Worm (Caenorhabditis elegans) whole organism, late embryonic: ENCODE results near the gene F42A10.5.
A peak's percentile ranks its signal among the peaks of the same experiment; 100 is the strongest.

Experiments
- C38D4.7 ChIP-seq: fragments of 200-800 bp; sonication (Bioruptor generic); optimal IDR thresholded peaks from 2 replicates; lab custom pipeline; 2018; ENCODE audit warnings: mild to moderate bottlenecking, missing genetic modification characterization, moderate library complexity, missing compliant biosample characterization
- F13H6.1 ChIP-seq: sonication (generic microtip); optimal IDR thresholded peaks from 2 replicates; lab custom pipeline; 2016; ENCODE audit warnings: missing genetic modification characterization, missing compliant biosample characterization
- K02D7.2 ChIP-seq: sonication (generic microtip); optimal IDR thresholded peaks from 2 replicates; lab custom pipeline; 2017; ENCODE audit warnings: mild to moderate bottlenecking, missing genetic modification characterization, missing compliant biosample characterization
- T23F11.4 ChIP-seq: fragments of 200-800 bp; sonication (Bioruptor generic); optimal IDR thresholded peaks from 2 replicates; lab custom pipeline; 2018; ENCODE audit warnings: mild to moderate bottlenecking, missing genetic modification characterization, missing compliant biosample characterization
- Y22D7AL.16 ChIP-seq: sonication (generic microtip); optimal IDR thresholded peaks from 2 replicates; lab custom pipeline; 2016; ENCODE audit warnings: missing genetic modification characterization, missing compliant biosample characterization
- ahr-1 ChIP-seq: sonication (generic microtip); optimal IDR thresholded peaks from 2 replicates; lab custom pipeline; 2016; ENCODE audit warnings: missing genetic modification characterization, missing compliant biosample characterization
- ceh-19 ChIP-seq: fragments of 200-800 bp; sonication (Bioruptor generic); optimal IDR thresholded peaks from 2 replicates; lab custom pipeline; 2018; ENCODE audit warnings: mild to moderate bottlenecking, missing genetic modification characterization, missing compliant biosample characterization
- ceh-22 ChIP-seq: sonication (generic microtip); optimal IDR thresholded peaks from 2 replicates; lab custom pipeline; 2017; ENCODE audit warnings: missing biosample characterization, missing genetic modification characterization
- ceh-34 ChIP-seq: sonication (generic microtip); optimal IDR thresholded peaks from 2 replicates; lab custom pipeline; 2016; ENCODE audit warnings: mild to moderate bottlenecking, missing genetic modification characterization, missing compliant biosample characterization
- ceh-6 ChIP-seq: fragments of 200-800 bp; sonication (Bioruptor generic); optimal IDR thresholded peaks from 2 replicates; lab custom pipeline; 2018; ENCODE audit warnings: mild to moderate bottlenecking, missing genetic modification characterization, missing compliant biosample characterization
- dmd-4 ChIP-seq: sonication (generic microtip); optimal IDR thresholded peaks from 2 replicates; lab custom pipeline; 2016; ENCODE audit warnings: borderline replicate concordance, missing genetic modification characterization, missing compliant biosample characterization
- elt-2 ChIP-seq: sonication (generic microtip); optimal IDR thresholded peaks from 2 replicates; lab custom pipeline; 2016; ENCODE audit warnings: missing genetic modification reagents, missing genetic modification characterization, missing compliant biosample characterization
- elt-4 ChIP-seq: sonication (generic microtip); optimal IDR thresholded peaks from 2 replicates; lab custom pipeline; 2016; ENCODE audit warnings: missing genetic modification characterization, missing compliant biosample characterization
- ets-4 ChIP-seq: sonication (generic microtip); optimal IDR thresholded peaks from 2 replicates; lab custom pipeline; 2016; ENCODE audit warnings: missing genetic modification characterization, missing compliant biosample characterization
- fkh-6 ChIP-seq: sonication (generic microtip); optimal IDR thresholded peaks from 2 replicates; lab custom pipeline; 2016; ENCODE audit warnings: missing genetic modification characterization, missing compliant biosample characterization
- hlh-30 ChIP-seq: sonication (generic microtip); optimal IDR thresholded peaks from 2 replicates; lab custom pipeline; 2017; ENCODE audit warnings: antibody characterized with exemption, missing genetic modification characterization, missing compliant biosample characterization; ENCODE audit not compliant: insufficient read depth
- hlh-6 ChIP-seq: sonication (generic microtip); optimal IDR thresholded peaks from 2 replicates; lab custom pipeline; 2016; ENCODE audit warnings: missing genotype, missing genetic modification characterization, missing compliant biosample characterization
- npax-4 ChIP-seq: sonication (generic microtip); optimal IDR thresholded peaks from 2 replicates; lab custom pipeline; 2016; ENCODE audit warnings: missing genetic modification characterization, missing compliant biosample characterization
- odd-2 ChIP-seq: sonication (generic microtip); optimal IDR thresholded peaks from 2 replicates; lab custom pipeline; 2017; ENCODE audit warnings: antibody characterized with exemption, mild to moderate bottlenecking, missing genetic modification characterization, missing compliant biosample characterization
- pag-3 ChIP-seq: sonication (generic microtip); optimal IDR thresholded peaks from 2 replicates; lab custom pipeline; 2016; ENCODE audit warnings: missing compliant biosample characterization, missing genetic modification characterization, borderline replicate concordance
- pha-2 ChIP-seq: sonication (generic microtip); optimal IDR thresholded peaks from 2 replicates; lab custom pipeline; 2017; ENCODE audit warnings: mild to moderate bottlenecking, missing genetic modification characterization, missing compliant biosample characterization
- pha-4 ChIP-seq: fragments of 150-350 bp; optimal IDR thresholded peaks from 2 replicates; lab custom pipeline; 2018; ENCODE audit warnings: missing biosample characterization, missing genetic modification reagents, missing genetic modification characterization
- pqm-1 ChIP-seq: sonication (generic microtip); optimal IDR thresholded peaks from 2 replicates; lab custom pipeline; 2016; ENCODE audit warnings: missing genetic modification characterization, missing compliant biosample characterization
- pros-1 ChIP-seq: fragments of 150-350 bp; optimal IDR thresholded peaks from 2 replicates; lab custom pipeline; 2014; ENCODE audit warnings: missing biosample characterization, missing genetic modification reagents, missing genetic modification characterization
- ref-2 ChIP-seq: sonication (generic microtip); optimal IDR thresholded peaks from 2 replicates; lab custom pipeline; 2016; ENCODE audit warnings: missing genetic modification characterization, missing compliant biosample characterization
- sdc-2 ChIP-seq: sonication (generic microtip); optimal IDR thresholded peaks from 2 replicates; lab custom pipeline; 2016; ENCODE audit warnings: missing genotype, missing genetic modification characterization, missing compliant biosample characterization
- sox-4 ChIP-seq: sonication (generic microtip); optimal IDR thresholded peaks from 2 replicates; lab custom pipeline; 2017; ENCODE audit warnings: mild to moderate bottlenecking, missing genetic modification characterization, inconsistent platforms, missing compliant biosample characterization
- syd-9 ChIP-seq: sonication (generic microtip); optimal IDR thresholded peaks from 2 replicates; lab custom pipeline; 2016; ENCODE audit warnings: mild to moderate bottlenecking, missing genetic modification characterization, moderate library complexity, missing compliant biosample characterization
- unc-42 ChIP-seq: sonication (generic microtip); optimal IDR thresholded peaks from 2 replicates; lab custom pipeline; 2016; ENCODE audit warnings: missing genotype, missing genetic modification characterization, missing compliant biosample characterization
- unc-55 ChIP-seq: sonication (generic microtip); optimal IDR thresholded peaks from 2 replicates; lab custom pipeline; 2017; ENCODE audit warnings: missing biosample characterization, missing genetic modification reagents, missing genetic modification characterization
- ztf-16 ChIP-seq: sonication (generic microtip); optimal IDR thresholded peaks from 2 replicates; lab custom pipeline; 2017; ENCODE audit warnings: missing genetic modification characterization, missing compliant biosample characterization

F42A10.5 gene

DNA sequence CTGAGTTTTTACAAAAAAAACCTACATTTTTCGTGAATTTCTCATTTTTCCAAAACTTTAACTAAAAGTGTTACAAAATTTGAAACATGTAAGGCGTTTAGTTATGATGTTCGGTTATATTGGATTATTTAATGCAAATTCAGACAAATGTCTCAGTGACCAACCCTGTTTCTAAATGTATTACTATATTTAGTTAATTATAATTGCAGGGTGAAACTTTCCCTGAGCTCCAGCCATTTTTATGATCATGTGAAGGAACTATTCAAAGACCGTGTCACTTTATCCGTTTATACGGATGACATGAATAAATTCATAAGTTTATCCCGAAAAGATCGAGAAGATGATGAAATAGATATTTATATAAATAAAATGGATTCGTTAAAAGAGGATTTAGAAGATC is 17.5 kb upstream of the F42A10.5 start, which contains the start of gene C23G10.5:
Gene C23G10.5 (plus strand): TSS at position 301 of the 400 bp plus-strand sequence.
- TF ChIP-seq dmd-4 (tag; lab: Kevin White, UChicago) (no peak), F13H6.1 (tag; lab: Kevin White, UChicago) (no peak), odd-2 (no peak), pha-2 (tag; lab: Kevin White, UChicago) (no peak)

DNA sequence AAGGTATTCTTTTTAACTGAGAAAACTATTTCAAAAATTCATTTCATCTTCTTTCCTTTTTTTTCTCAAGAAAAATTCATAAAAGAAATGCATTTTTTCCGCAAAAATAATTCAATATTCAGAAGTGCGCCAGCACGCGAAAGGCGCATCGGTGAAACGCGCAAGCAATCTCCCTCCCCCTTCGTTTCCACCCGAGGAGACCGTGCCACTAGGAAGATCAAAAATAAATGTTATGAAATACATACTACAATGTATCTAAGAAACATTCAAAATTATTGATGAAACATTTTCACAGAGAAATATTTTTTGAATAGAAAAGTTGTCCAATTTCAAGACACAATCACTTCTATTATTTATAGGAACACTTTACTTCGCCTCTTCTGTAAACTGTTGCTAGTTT is 14.7 kb upstream of the F42A10.5 start:
- TF ChIP-seq unc-42 (tag; lab: Kevin White, UChicago): peak; percentile 9

DNA sequence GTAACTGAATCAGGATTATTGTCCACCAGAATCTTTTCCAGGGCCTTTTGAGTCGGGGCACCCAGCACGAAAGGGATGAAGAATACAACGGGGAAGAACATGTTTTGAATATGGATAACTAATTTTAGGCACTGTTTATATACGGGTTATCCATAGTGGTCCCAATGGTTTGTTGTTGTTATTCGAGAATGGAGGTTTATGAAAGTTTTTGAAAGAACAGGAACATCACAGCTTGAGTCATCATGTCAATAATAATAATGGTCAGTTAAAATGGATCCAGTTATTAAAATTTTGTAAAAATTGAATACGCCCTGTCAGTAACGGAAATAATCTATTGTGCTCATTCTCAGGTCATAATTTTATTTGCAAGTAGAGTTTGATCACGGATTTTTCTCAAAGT is 9.8 kb upstream of the F42A10.5 start, which contains the start of gene nas-28:
Gene nas-28 (minus strand): TSS at position 101 of the 400 bp plus-strand sequence.
- no peak for TF ChIP-seq syd-9 (tag; lab: Kevin White, UChicago)
- TF ChIP-seq unc-55 (GFP tag; lab: Kevin White, UChicago): no peak
- no peak for TF ChIP-seq ets-4
- TF ChIP-seq ref-2: no peak

DNA sequence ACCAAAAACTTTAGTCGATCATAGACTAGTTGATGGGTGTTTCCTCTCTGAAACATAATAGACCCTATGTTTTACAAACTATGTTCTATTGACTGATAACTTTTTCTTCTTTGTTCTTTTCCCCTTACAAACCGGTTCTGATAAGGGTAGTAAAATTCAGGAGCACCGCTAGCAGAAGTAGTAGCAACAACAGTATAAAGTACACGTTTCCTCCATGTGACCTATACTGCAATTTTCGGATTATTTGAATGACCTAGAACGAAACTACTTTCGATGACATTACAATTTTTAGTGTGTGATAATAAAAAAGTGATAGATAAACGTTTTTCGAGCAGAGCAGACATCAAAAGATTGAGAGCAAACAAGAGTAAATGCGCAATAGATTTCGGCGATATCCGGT is 7.0 kb upstream of the F42A10.5 start:
- TF ChIP-seq elt-2 (tag; lab: Kevin White, UChicago) (peak; percentile 20), T23F11.4 (no peak)

DNA sequence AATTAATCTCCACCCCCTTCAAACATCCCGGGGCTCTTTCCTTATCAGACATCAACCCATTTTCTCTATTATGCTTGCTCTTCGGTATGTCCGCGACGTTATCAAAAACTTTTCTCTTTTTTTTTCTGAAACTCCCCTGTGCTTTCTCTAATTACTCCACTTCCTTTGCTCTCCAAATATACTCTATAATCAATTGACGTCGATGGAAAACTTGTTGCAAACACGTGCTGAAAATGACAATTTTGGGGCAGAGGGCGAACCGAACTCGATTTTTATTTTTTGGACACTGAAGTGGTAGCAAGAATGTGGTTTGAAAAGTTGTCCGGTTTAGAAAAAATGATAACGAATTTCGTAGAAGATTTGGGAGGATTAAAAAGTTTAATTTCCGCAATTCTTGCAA is 5.8 kb upstream of the F42A10.5 start:
- TF ChIP-seq ceh-6 (GFP tag; lab: Kevin White, UChicago): no peak
- no peak for TF ChIP-seq ceh-34
- no peak for TF ChIP-seq Y22D7AL.16 (tag; lab: Kevin White, UChicago)
- no peak for TF ChIP-seq K02D7.2 (tag; lab: Kevin White, UChicago)
- no peak for TF ChIP-seq sdc-2

DNA sequence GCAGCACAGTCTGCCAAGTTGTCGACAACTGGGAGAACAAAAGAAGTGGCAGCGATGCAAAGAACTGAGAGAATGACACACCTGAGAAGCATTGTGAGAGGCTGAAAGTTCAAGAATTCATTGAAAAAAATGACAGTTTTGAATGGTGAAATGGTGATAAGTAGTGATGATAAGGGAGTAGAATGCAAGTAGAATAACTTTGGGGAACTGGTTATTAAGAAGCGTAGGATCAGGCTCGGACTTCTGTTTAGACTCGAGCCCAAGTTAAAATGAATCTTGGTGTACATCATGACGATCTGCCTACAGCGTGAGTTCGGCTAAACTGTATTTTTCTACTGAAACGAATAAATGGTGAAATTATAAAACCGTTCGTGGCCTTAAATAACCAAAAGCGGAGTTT is 5.3 kb upstream of the F42A10.5 start, which contains the start of gene F42A10.7:
Gene F42A10.7 (minus strand): TSS at position 101 of the 400 bp plus-strand sequence.
- TF ChIP-seq ceh-22 (tag; lab: Kevin White, UChicago) (no peak), hlh-6 (tag; lab: Kevin White, UChicago) (no peak), pag-3 (tag; lab: Kevin White, UChicago) (no peak), elt-4 (tag; lab: Kevin White, UChicago) (no peak), F13H6.1 (tag; lab: Kevin White, UChicago) (no peak), C38D4.7 (no peak), pqm-1 (tag; lab: Kevin White, UChicago) (no peak), T23F11.4 (no peak), odd-2 (no peak), unc-55 (GFP tag; lab: Kevin White, UChicago) (no peak), ztf-16 (tag; lab: Kevin White, UChicago) (no peak), ceh-19 (no peak), hlh-30 (tag; lab: Kevin White, UChicago) (no peak)

DNA sequence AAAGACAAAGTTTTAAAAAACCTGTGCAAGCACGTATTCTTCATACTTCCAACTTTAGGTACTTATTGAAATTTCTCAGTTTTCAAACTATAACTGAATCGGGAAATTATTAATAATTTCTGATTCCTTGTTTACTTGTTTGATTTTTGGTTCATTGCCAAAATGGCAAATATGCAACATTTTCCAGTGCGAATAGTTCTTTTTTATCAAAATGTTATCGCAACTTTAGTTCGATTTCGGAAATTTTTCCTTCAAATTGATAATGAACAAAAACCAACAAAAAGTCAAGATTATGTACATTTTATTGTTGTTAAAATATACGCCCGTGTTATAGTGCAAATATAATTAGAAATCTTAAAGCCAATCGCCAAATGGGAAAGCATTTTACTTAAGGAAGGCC is 4.4 kb upstream of the F42A10.5 start:
- no peak for TF ChIP-seq pha-4 (tag; lab: Kevin White, UChicago)
- TF ChIP-seq npax-4: no peak
- TF ChIP-seq ceh-6 (GFP tag; lab: Kevin White, UChicago): no peak
- no peak for TF ChIP-seq ahr-1 (tag; lab: Kevin White, UChicago)
- TF ChIP-seq unc-42 (tag; lab: Kevin White, UChicago): no peak
- TF ChIP-seq sox-4 (tag; lab: Kevin White, UChicago): no peak
- TF ChIP-seq syd-9 (tag; lab: Kevin White, UChicago): no peak
- no peak for TF ChIP-seq pros-1
- TF ChIP-seq ztf-16 (tag; lab: Kevin White, UChicago): no peak
- TF ChIP-seq fkh-6 (tag; lab: Kevin White, UChicago): no peak
- TF ChIP-seq, all 69 proteins: peak for 0
